Fruit fly (Drosophila melanogaster) whole organism, embryonic: ENCODE data around the gene CG9522.

Experiments
- Abd-B ChIP-seq: fragments of 200-800 bp; sonication (Bioruptor generic); optimal IDR thresholded peaks from 2 replicates; lab custom pipeline; 2018; ENCODE audit warnings: missing biosample characterization, mild to moderate bottlenecking, missing genetic modification characterization, moderate library complexity
- B-H1 ChIP-seq: fragments of 200-800 bp; sonication (Bioruptor generic); IDR thresholded peaks from 3 replicates; pipeline ENCODE4 v1.3.6; 2022; ENCODE audit warnings: missing biosample characterization, missing genetic modification characterization
- CG10321 ChIP-seq: fragments of 200-800 bp; sonication (Bioruptor generic); IDR thresholded peaks from 2 replicates; pipeline ENCODE4 v1.3.6; 2022; ENCODE audit warnings: missing biosample characterization, missing genetic modification characterization
- CG10959 ChIP-seq: fragments of 200-800 bp; sonication (Bioruptor generic); IDR thresholded peaks from 2 replicates; pipeline ENCODE4 v1.3.6; 2022; ENCODE audit warnings: missing biosample characterization, missing genetic modification characterization
- CG11695 ChIP-seq: fragments of 200-800 bp; sonication (Bioruptor generic); IDR thresholded peaks from 3 replicates; pipeline ENCODE4 v1.3.6; 2022; ENCODE audit warnings: missing biosample characterization, missing genetic modification characterization
- CG12219 ChIP-seq: fragments of 200-800 bp; sonication (Bioruptor generic); optimal IDR thresholded peaks from 3 replicates; lab custom pipeline; 2018; ENCODE audit warnings: missing biosample characterization, mild to moderate bottlenecking, missing genetic modification characterization
- CG12391 ChIP-seq: fragments of 200-800 bp; sonication (Bioruptor generic); optimal IDR thresholded peaks from 3 replicates; lab custom pipeline; 2018; ENCODE audit warnings: missing biosample characterization, mild to moderate bottlenecking, missing genetic modification characterization, moderate library complexity
- CG1647 ChIP-seq: fragments of 200-800 bp; sonication (Bioruptor generic); optimal IDR thresholded peaks from 3 replicates; lab custom pipeline; 2016; ENCODE audit warnings: missing biosample characterization, missing genetic modification characterization
- CG16813 ChIP-seq: fragments of 200-800 bp; sonication (Bioruptor generic); IDR thresholded peaks from 3 replicates; pipeline ENCODE4 v1.3.6; 2022; ENCODE audit warnings: missing biosample characterization, missing genetic modification characterization; ENCODE audit not compliant: partially characterized antibody
- CG17385 ChIP-seq: fragments of 200-800 bp; sonication (Bioruptor generic); optimal IDR thresholded peaks from 3 replicates; lab custom pipeline; 2018; ENCODE audit warnings: missing biosample characterization, mild to moderate bottlenecking, missing genetic modification characterization
- CG17612 ChIP-seq: fragments of 200-800 bp; sonication (Bioruptor generic); IDR thresholded peaks from 2 replicates; pipeline ENCODE4 v1.3.6; 2022; ENCODE audit warnings: missing biosample characterization, missing genetic modification characterization
- CG31224 ChIP-seq: fragments of 200-800 bp; sonication (Bioruptor generic); IDR thresholded peaks from 2 replicates; pipeline ENCODE4 v1.3.6; 2022; ENCODE audit warnings: missing biosample characterization, missing genetic modification characterization
- CG34224 ChIP-seq: fragments of 200-800 bp; sonication (Bioruptor generic); IDR thresholded peaks from 3 replicates; pipeline ENCODE4 v1.3.6; 2022; ENCODE audit warnings: missing biosample characterization, missing genetic modification characterization; ENCODE audit not compliant: partially characterized antibody
- CG34376 ChIP-seq: fragments of 200-800 bp; sonication (Bioruptor generic); optimal IDR thresholded peaks from 2 replicates; lab custom pipeline; 2018; ENCODE audit warnings: missing biosample characterization, mild to moderate bottlenecking, missing genetic modification characterization
- CG3726 ChIP-seq: fragments of 200-800 bp; sonication (Bioruptor generic); IDR thresholded peaks from 3 replicates; pipeline ENCODE4, ENCODE4 v1.3.6; 2022; ENCODE audit warnings: missing biosample characterization, missing genetic modification characterization
- CG42726 ChIP-seq: fragments of 200-800 bp; sonication (Bioruptor generic); IDR thresholded peaks from 2 replicates; pipeline ENCODE4 v1.3.6; 2022; ENCODE audit warnings: missing biosample characterization, missing genetic modification characterization; ENCODE audit not compliant: partially characterized antibody
- CG4404 ChIP-seq: fragments of 200-800 bp; sonication (Bioruptor generic); IDR thresholded peaks from 2 replicates; pipeline ENCODE4 v1.3.6; 2022; ENCODE audit warnings: missing biosample characterization, missing genetic modification characterization
- CG6175 ChIP-seq: fragments of 200-800 bp; sonication (Bioruptor generic); IDR thresholded peaks from 3 replicates; pipeline ENCODE4 v1.3.6; 2022; ENCODE audit warnings: missing biosample characterization, missing genetic modification characterization
- CG6791 ChIP-seq: fragments of 200-800 bp; sonication (Bioruptor generic); IDR thresholded peaks from 3 replicates; pipeline ENCODE4 v1.3.6; 2022; ENCODE audit warnings: missing biosample characterization, missing genetic modification characterization; ENCODE audit not compliant: partially characterized antibody
- CG6854 ChIP-seq: fragments of 200-800 bp; sonication (Bioruptor generic); optimal IDR thresholded peaks from 3 replicates; lab custom pipeline; 2017; ENCODE audit warnings: missing biosample characterization, mild to moderate bottlenecking, missing genetic modification characterization
- CG7987 ChIP-seq: fragments of 200-800 bp; sonication (Bioruptor generic); optimal IDR thresholded peaks from 2 replicates; lab custom pipeline; 2018; ENCODE audit warnings: missing biosample characterization, mild to moderate bottlenecking, missing genetic modification characterization, moderate library complexity
- CkIIα-i1 ChIP-seq: fragments of 200-800 bp; sonication (Bioruptor generic); IDR thresholded peaks from 2 replicates; pipeline ENCODE4 v1.3.6; 2022; ENCODE audit warnings: missing biosample characterization, missing genetic modification characterization
- CrebB ChIP-seq: fragments of 200-800 bp; sonication (Bioruptor generic); optimal IDR thresholded peaks from 3 replicates; lab custom pipeline; 2018; ENCODE audit warnings: missing biosample characterization, mild to moderate bottlenecking, missing genetic modification characterization
- D19A ChIP-seq: fragments of 200-800 bp; optimal IDR thresholded peaks from 3 replicates; lab custom pipeline; 2019; ENCODE audit warnings: missing biosample characterization, mild to moderate bottlenecking, missing genetic modification characterization, moderate library complexity
- E2f1 ChIP-seq: fragments of 200-800 bp; sonication (Bioruptor generic); IDR thresholded peaks from 2 replicates; pipeline ENCODE4 v1.3.6; 2022; ENCODE audit warnings: missing biosample characterization, missing genetic modification characterization
- HLH3B ChIP-seq: fragments of 200-800 bp; sonication (Bioruptor generic); IDR thresholded peaks from 2 replicates; pipeline ENCODE4 v1.3.6; 2022; ENCODE audit warnings: missing biosample characterization, missing genetic modification characterization
- Lim3 ChIP-seq: fragments of 200-800 bp; sonication (Bioruptor generic); IDR thresholded peaks from 2 replicates; pipeline ENCODE4 v1.3.6; 2022; ENCODE audit warnings: missing biosample characterization, missing genetic modification characterization
- MESR4 ChIP-seq: fragments of 200-800 bp; sonication (Bioruptor generic); optimal IDR thresholded peaks from 2 replicates; lab custom pipeline; 2018; ENCODE audit warnings: missing biosample characterization, mild to moderate bottlenecking, missing genetic modification characterization, moderate library complexity
- Nf-YB ChIP-seq: fragments of 200-800 bp; sonication (Bioruptor generic); optimal IDR thresholded peaks from 3 replicates; lab custom pipeline; 2019; ENCODE audit warnings: missing biosample characterization, mild to moderate bottlenecking, missing genetic modification characterization, moderate library complexity
- Rx ChIP-seq: fragments of 200-800 bp; sonication (Bioruptor generic); IDR thresholded peaks from 2 replicates; pipeline ENCODE4 v1.3.6; 2022; ENCODE audit warnings: missing biosample characterization, missing genetic modification characterization
- br ChIP-seq: fragments of >200 bp; optimal IDR thresholded peaks from 2 replicates; lab custom pipeline; 2017
- caup ChIP-seq: fragments of 200-800 bp; sonication (Bioruptor generic); optimal IDR thresholded peaks from 3 replicates; lab custom pipeline; 2017; ENCODE audit warnings: missing biosample characterization, mild to moderate bottlenecking, missing genetic modification characterization, moderate library complexity; ENCODE audit not compliant: severe bottlenecking
- corto ChIP-seq: fragments of 200-800 bp; sonication (Bioruptor generic); optimal IDR thresholded peaks from 2 replicates; lab custom pipeline; 2016; ENCODE audit warnings: missing biosample characterization, mild to moderate bottlenecking, missing genetic modification characterization, moderate library complexity
- dm ChIP-seq: fragments of 200-800 bp; sonication (Bioruptor generic); optimal IDR thresholded peaks from 3 replicates; lab custom pipeline; 2016; ENCODE audit warnings: missing biosample characterization, missing genetic modification characterization
- dmrt99B ChIP-seq: fragments of 200-800 bp; sonication (Bioruptor generic); optimal IDR thresholded peaks from 2 replicates; lab custom pipeline; 2018; ENCODE audit warnings: missing biosample characterization, mild to moderate bottlenecking, missing genetic modification characterization, moderate library complexity
- esg ChIP-seq: fragments of 200-800 bp; sonication (Bioruptor generic); conservative IDR thresholded peaks from 2 replicates; pipeline ENCODE4 v1.3.6; 2022; ENCODE audit warnings: missing biosample characterization, missing genetic modification characterization
- her ChIP-seq: fragments of 200-800 bp; sonication (Bioruptor generic); optimal IDR thresholded peaks from 2 replicates; lab custom pipeline; 2016; ENCODE audit warnings: missing biosample characterization, missing genetic modification characterization
- hth ChIP-seq: fragments of >200 bp; optimal IDR thresholded peaks from 2 replicates; lab custom pipeline; 2017; ENCODE audit warnings: inconsistent platforms
- insv ChIP-seq, 2 experiments: fragments of 200-800 bp; sonication (Bioruptor generic); optimal IDR thresholded peaks; 3 replicates each; lab custom pipeline; 2016 to 2018; ENCODE audit warnings: missing biosample characterization in 2 of 2, missing genetic modification characterization in 2 of 2
- inv ChIP-seq: fragments of 200-800 bp; sonication (Bioruptor generic); IDR thresholded peaks from 2 replicates; pipeline ENCODE4 v1.3.6; 2022; ENCODE audit warnings: missing biosample characterization, missing genetic modification characterization; ENCODE audit not compliant: partially characterized antibody
- lbe ChIP-seq: fragments of 200-800 bp; sonication (Bioruptor generic); optimal IDR thresholded peaks from 2 replicates; lab custom pipeline; 2016; ENCODE audit warnings: missing biosample characterization, mild to moderate bottlenecking, missing genetic modification characterization
- onecut ChIP-seq: fragments of 200-800 bp; sonication (Bioruptor generic); IDR thresholded peaks from 2 replicates; pipeline ENCODE4 v1.3.6; 2022; ENCODE audit warnings: missing biosample characterization, missing genetic modification characterization
- otp ChIP-seq: fragments of 200-800 bp; sonication (Bioruptor generic); IDR thresholded peaks from 3 replicates; pipeline ENCODE4, ENCODE4 v1.3.6; 2022; ENCODE audit warnings: missing biosample characterization, missing genetic modification characterization
- schlank ChIP-seq: fragments of 200-800 bp; sonication (Bioruptor generic); optimal IDR thresholded peaks from 2 replicates; lab custom pipeline; 2018; ENCODE audit warnings: missing biosample characterization, mild to moderate bottlenecking, missing genetic modification characterization
- sr ChIP-seq: fragments of 200-800 bp; sonication (Bioruptor generic); IDR thresholded peaks from 3 replicates; pipeline ENCODE4 v1.3.6; 2022; ENCODE audit warnings: missing biosample characterization, missing genetic modification characterization
- stc ChIP-seq: fragments of 200-800 bp; sonication (Bioruptor generic); IDR thresholded peaks from 2 replicates; pipeline ENCODE4 v1.3.6; 2022; ENCODE audit warnings: missing biosample characterization, missing genetic modification characterization
- toy ChIP-seq: fragments of 200-800 bp; sonication (Bioruptor generic); IDR thresholded peaks from 2 replicates; pipeline ENCODE4 v1.3.6; 2022; ENCODE audit warnings: missing biosample characterization, missing genetic modification characterization
- ttk ChIP-seq: fragments of 200-800 bp; sonication (Bioruptor generic); IDR thresholded peaks from 2 replicates; pipeline ENCODE4 v2.1.2; 2022; ENCODE audit warnings: missing biosample characterization, missing genetic modification characterization
- usp ChIP-seq: fragments of >200 bp; optimal IDR thresholded peaks from 2 replicates; lab custom pipeline; 2017; ENCODE audit warnings: missing biosample characterization, missing genetic modification characterization
- vnd ChIP-seq: fragments of 200-800 bp; sonication (Bioruptor generic); IDR thresholded peaks from 3 replicates; pipeline ENCODE4 v1.3.6; 2022; ENCODE audit warnings: missing biosample characterization, missing genetic modification characterization; ENCODE audit not compliant: partially characterized antibody

Gene CG9522

dm6 chrX:14839739-14840347 is 8.8 kb downstream of the CG9522 start (continued):
- no peak for TF ChIP-seq B-H1 (GFP tag; lab: Robert Waterston, UW)
- no peak for TF ChIP-seq hth
- peak; percentile 7 for TF ChIP-seq CG12391
- TF ChIP-seq CG12219 (GFP tag; lab: Kevin White, UChicago) = peak; percentile 4
- peak; percentile 42 for TF ChIP-seq CG17385 (GFP tag; lab: Kevin White, UChicago)
- no peak for TF ChIP-seq CG6854 (GFP tag; lab: Kevin White, UChicago)
- TF ChIP-seq CG10959 (GFP tag; lab: Robert Waterston, UW) = peak; percentile 89
- TF ChIP-seq dmrt99B (tag; lab: Kevin White, UChicago) = peak; percentile 30
- TF ChIP-seq Abd-B (GFP tag; lab: Kevin White, UChicago) = no peak
- TF ChIP-seq br (lab: Kevin White, UChicago) = no peak
- TF ChIP-seq CG34376 = peak; percentile 61
- TF ChIP-seq sr (GFP tag; lab: Robert Waterston, UW) = no peak
- TF ChIP-seq Rx = no peak
- 0 out of 2 replicates have a peak, but pooled peaks have one; percentile 26 for TF ChIP-seq toy
- no peak for TF ChIP-seq dm (GFP tag; lab: Kevin White, UChicago)
- TF ChIP-seq CG6175 (GFP tag; lab: Robert Waterston, UW) = 0 out of 3 replicates have a peak, but pooled peaks have one; percentile 22
- 0 out of 2 replicates have a peak, but pooled peaks have one; percentile 37 for TF ChIP-seq CG42726 (GFP tag; lab: Robert Waterston, UW)
- TF ChIP-seq lbe (GFP tag; lab: Kevin White, UChicago) = no peak
- TF ChIP-seq usp (GFP tag; lab: Kevin White, UChicago) = no peak
- no peak for TF ChIP-seq Lim3 (GFP tag; lab: Robert Waterston, UW)
- TF ChIP-seq corto (GFP tag; lab: Kevin White, UChicago) = no peak
- no peak for TF ChIP-seq MESR4
- no peak for TF ChIP-seq inv (GFP tag; lab: Robert Waterston, UW)
- TF ChIP-seq otp (GFP tag; lab: Robert Waterston, UW) = 0 out of 3 replicates have a peak, but pooled peaks have one; percentile 17
- TF ChIP-seq E2f1 = peak; percentile 14; the same call in 1 of the 2 replicates
- no peak for TF ChIP-seq CG16813 (GFP tag; lab: Robert Waterston, UW)
- TF ChIP-seq D19A = no peak
- peak; percentile 47 for TF ChIP-seq CG31224
- peak; percentile 23 for TF ChIP-seq CrebB (tag; lab: Kevin White, UChicago)
- TF ChIP-seq vnd (GFP tag; lab: Robert Waterston, UW) = 0 out of 3 replicates have a peak, but pooled peaks have one; percentile 16
- 0 out of 2 replicates have a peak, but pooled peaks have one; percentile 3 for TF ChIP-seq onecut (GFP tag; lab: Robert Waterston, UW)
- peak; percentile 83 to 94 for TF ChIP-seq insv (GFP tag; optimal IDR thresholded peaks at IDR 0.05; lab: Kevin White, UChicago)
- TF ChIP-seq CG3726 (GFP tag; lab: Robert Waterston, UW) = no peak
- peak; percentile 51; the same call in 1 of the 2 replicates for TF ChIP-seq HLH3B
- TF ChIP-seq Nf-YB (GFP tag; lab: Kevin White, UChicago) = no peak
- no peak for TF ChIP-seq esg (GFP tag; lab: Robert Waterston, UW)
- TF ChIP-seq ttk = peak; percentile 60; the same call in 1 of the 2 replicates
- TF ChIP-seq CG11695 (GFP tag; lab: Robert Waterston, UW) = peak; percentile 52; the same call in 1 of the 3 replicates
- TF ChIP-seq caup = peak; percentile 44
- TF ChIP-seq CG6791 (GFP tag; lab: Robert Waterston, UW) = no peak
- TF ChIP-seq CG10321 = no peak
- TF ChIP-seq stc (GFP tag; lab: Robert Waterston, UW) = 0 out of 2 replicates have a peak, but pooled peaks have one; percentile 30
- TF ChIP-seq CkIIα-i1 (GFP tag; lab: Robert Waterston, UW) = no peak
- TF ChIP-seq her = peak; percentile 71
- TF ChIP-seq CG34224 (GFP tag; lab: Robert Waterston, UW) = no peak
- TF ChIP-seq schlank (tag; lab: Kevin White, UChicago) = no peak
- no peak for TF ChIP-seq CG7987
- no peak for TF ChIP-seq CG17612 (GFP tag; lab: Robert Waterston, UW)
- TF ChIP-seq CG4404 (GFP tag; lab: Robert Waterston, UW) = no peak
- peak; percentile 7 for TF ChIP-seq CG1647 (GFP tag; lab: Kevin White, UChicago)
